Fruit fly (Drosophila melanogaster) whole organism, embryonic: ENCODE data around the gene Adat1.

Experiments
- ATbp ChIP-seq: fragments of 200-800 bp; sonication (Bioruptor generic); optimal IDR thresholded peaks from 2 replicates; lab custom pipeline; 2017; ENCODE audit warnings: missing biosample characterization, mild to moderate bottlenecking, missing genetic modification characterization, missing genetic modification reagents
- Blimp-1 ChIP-seq: fragments of 200-800 bp; sonication (Bioruptor generic); optimal IDR thresholded peaks from 3 replicates; lab custom pipeline; 2018; ENCODE audit warnings: missing biosample characterization, missing genetic modification characterization, mild to moderate bottlenecking, moderate library complexity, missing genetic modification reagents
- CG11398 ChIP-seq: fragments of 200-800 bp; sonication (Bioruptor generic); optimal IDR thresholded peaks from 2 replicates; lab custom pipeline; 2016; ENCODE audit warnings: missing biosample characterization, missing genetic modification characterization
- CG12769 ChIP-seq: fragments of 200-800 bp; sonication (Bioruptor generic); optimal IDR thresholded peaks from 2 replicates; lab custom pipeline; 2019; ENCODE audit warnings: missing biosample characterization, mild to moderate bottlenecking, missing genetic modification characterization, moderate library complexity
- CG14050 ChIP-seq: fragments of 200-800 bp; sonication (Bioruptor generic); IDR thresholded peaks from 3 replicates; pipeline ENCODE4 v1.3.6; 2022; ENCODE audit warnings: missing biosample characterization, missing genetic modification characterization
- CG15011 ChIP-seq: fragments of 200-800 bp; sonication (Bioruptor generic); optimal IDR thresholded peaks from 3 replicates; lab custom pipeline; 2018; ENCODE audit warnings: missing biosample characterization, mild to moderate bottlenecking, missing genetic modification characterization
- CG15514 ChIP-seq: fragments of 200-800 bp; sonication (Bioruptor generic); optimal IDR thresholded peaks from 3 replicates; lab custom pipeline; 2017; ENCODE audit warnings: missing biosample characterization, missing genetic modification characterization, mild to moderate bottlenecking, moderate library complexity, missing genetic modification reagents
- CG17829 ChIP-seq: fragments of 200-800 bp; optimal IDR thresholded peaks from 2 replicates; lab custom pipeline; 2019; ENCODE audit warnings: missing biosample characterization, mild to moderate bottlenecking, missing genetic modification characterization, moderate library complexity
- CG18476 ChIP-seq: fragments of 200-800 bp; sonication (Bioruptor generic); optimal IDR thresholded peaks from 2 replicates; lab custom pipeline; 2016; ENCODE audit warnings: missing biosample characterization, mild to moderate bottlenecking, missing genetic modification characterization
- CG2129 ChIP-seq: fragments of 200-800 bp; sonication (Bioruptor generic); IDR thresholded peaks from 2 replicates; pipeline ENCODE4 v1.3.6; 2022; ENCODE audit warnings: missing biosample characterization, missing genetic modification characterization; ENCODE audit not compliant: partially characterized antibody
- CG2678 ChIP-seq: fragments of 200-800 bp; sonication (Bioruptor generic); optimal IDR thresholded peaks from 3 replicates; lab custom pipeline; 2019; ENCODE audit warnings: missing biosample characterization, mild to moderate bottlenecking, missing genetic modification characterization, moderate library complexity
- CG2712 ChIP-seq: fragments of 200-800 bp; optimal IDR thresholded peaks from 3 replicates; lab custom pipeline; 2019; ENCODE audit warnings: missing biosample characterization, mild to moderate bottlenecking, missing genetic modification characterization, moderate library complexity
- CG2875 ChIP-seq: fragments of 200-800 bp; sonication (Bioruptor generic); optimal IDR thresholded peaks from 2 replicates; lab custom pipeline; 2017; ENCODE audit warnings: missing biosample characterization, mild to moderate bottlenecking, missing genetic modification characterization, missing genetic modification reagents
- CG30403 ChIP-seq: fragments of 200-800 bp; sonication (Bioruptor generic); optimal IDR thresholded peaks from 3 replicates; lab custom pipeline; 2016; ENCODE audit warnings: missing biosample characterization, missing genetic modification characterization
- CG31441 ChIP-seq: fragments of 200-800 bp; sonication (Bioruptor generic); IDR thresholded peaks from 2 replicates; pipeline ENCODE4 v1.3.6; 2022; ENCODE audit warnings: missing biosample characterization, missing genetic modification characterization
- CG6272 ChIP-seq: fragments of 200-800 bp; sonication (Bioruptor generic); IDR thresholded peaks from 2 replicates; pipeline ENCODE4 v1.3.6; 2022; ENCODE audit warnings: missing biosample characterization, missing genetic modification characterization
- CG6791 ChIP-seq: fragments of 200-800 bp; sonication (Bioruptor generic); IDR thresholded peaks from 3 replicates; pipeline ENCODE4 v1.3.6; 2022; ENCODE audit warnings: missing biosample characterization, missing genetic modification characterization; ENCODE audit not compliant: partially characterized antibody
- CG7271 ChIP-seq: fragments of 200-800 bp; sonication (Bioruptor generic); optimal IDR thresholded peaks from 2 replicates; lab custom pipeline; 2018; ENCODE audit warnings: missing biosample characterization, mild to moderate bottlenecking, missing genetic modification characterization, moderate library complexity
- CG7556 ChIP-seq: fragments of 200-800 bp; sonication (Bioruptor generic); optimal IDR thresholded peaks from 2 replicates; lab custom pipeline; 2017; ENCODE audit warnings: missing biosample characterization, mild to moderate bottlenecking, missing genetic modification characterization
- CG7745 ChIP-seq: fragments of 200-800 bp; sonication (Bioruptor generic); optimal IDR thresholded peaks from 2 replicates; lab custom pipeline; 2018; ENCODE audit warnings: missing biosample characterization, mild to moderate bottlenecking, missing genetic modification characterization, moderate library complexity
- CHES-1-like ChIP-seq: fragments of 200-800 bp; sonication (Bioruptor generic); optimal IDR thresholded peaks from 2 replicates; lab custom pipeline; 2016; ENCODE audit warnings: missing biosample characterization, missing genetic modification characterization
- D ChIP-seq, 2 experiments: fragments of 200-800 bp in 1 of 2; fragments of >200 bp in 1 of 2; sonication (Bioruptor generic) in 1 of 2; optimal IDR thresholded peaks; 2 replicates in 1 of 2; 3 replicates in 1 of 2; lab custom pipeline; 2017; ENCODE audit warnings: mild to moderate bottlenecking in 1 of 2, missing biosample characterization in 1 of 2, missing genetic modification characterization in 1 of 2, missing genetic modification reagents in 1 of 2
- Dip2 ChIP-seq: fragments of 200-800 bp; sonication (Bioruptor generic); IDR thresholded peaks from 2 replicates; pipeline ENCODE4 v1.3.6; 2022; ENCODE audit warnings: missing biosample characterization, missing genetic modification characterization
- Elba2 ChIP-seq: fragments of 200-800 bp; sonication (Bioruptor generic); optimal IDR thresholded peaks from 3 replicates; lab custom pipeline; 2016; ENCODE audit warnings: missing biosample characterization, missing genetic modification characterization
- GATAe ChIP-seq: fragments of 200-800 bp; sonication (Bioruptor generic); conservative IDR thresholded peaks from 2 replicates; pipeline ENCODE4 v1.3.6; 2022; ENCODE audit warnings: missing biosample characterization, missing genetic modification characterization
- Gug ChIP-seq: fragments of 200-800 bp; sonication (Bioruptor generic); IDR thresholded peaks from 4 replicates; pipeline ENCODE4 v1.3.6; 2022; ENCODE audit warnings: missing biosample characterization, missing genetic modification characterization
- H2.0 ChIP-seq: fragments of 200-800 bp; sonication (Bioruptor generic); IDR thresholded peaks from 2 replicates; pipeline ENCODE4 v1.3.6; 2022; ENCODE audit warnings: missing biosample characterization, missing genetic modification characterization
- Hmr ChIP-seq: fragments of 200-800 bp; sonication (Bioruptor generic); optimal IDR thresholded peaks from 3 replicates; lab custom pipeline; 2017; ENCODE audit warnings: mild to moderate bottlenecking, missing biosample characterization, missing genetic modification reagents, missing genetic modification characterization
- Hr51 ChIP-seq, 2 experiments: fragments of 200-800 bp; sonication (Bioruptor generic); optimal IDR thresholded peaks; 2 replicates in 1 of 2; 3 replicates in 1 of 2; lab custom pipeline; 2016 to 2018; ENCODE audit warnings: missing biosample characterization in 2 of 2, missing genetic modification characterization in 2 of 2, mild to moderate bottlenecking in 1 of 2, moderate library complexity in 1 of 2
- Lim3 ChIP-seq: fragments of 200-800 bp; sonication (Bioruptor generic); IDR thresholded peaks from 2 replicates; pipeline ENCODE4 v1.3.6; 2022; ENCODE audit warnings: missing biosample characterization, missing genetic modification characterization
- Med ChIP-seq: fragments of 200-800 bp; sonication (Bioruptor generic); peaks from one replicate; lab custom pipeline; 2016; ENCODE audit warnings: missing biosample characterization, missing genetic modification characterization, mild to moderate bottlenecking, inconsistent platforms, moderate library complexity
- Nf-YA ChIP-seq: fragments of 200-800 bp; sonication (Bioruptor generic); IDR thresholded peaks from 2 replicates; pipeline ENCODE4 v1.3.6; 2022; ENCODE audit warnings: missing biosample characterization, missing genetic modification characterization
- Oli ChIP-seq: fragments of 200-800 bp; sonication (Bioruptor generic); optimal IDR thresholded peaks from 2 replicates; lab custom pipeline; 2018; ENCODE audit warnings: missing biosample characterization, mild to moderate bottlenecking, missing genetic modification characterization, moderate library complexity
- Rx ChIP-seq: fragments of 200-800 bp; sonication (Bioruptor generic); IDR thresholded peaks from 2 replicates; pipeline ENCODE4 v1.3.6; 2022; ENCODE audit warnings: missing biosample characterization, missing genetic modification characterization
- Sry-δ ChIP-seq: fragments of 200-800 bp; sonication (Bioruptor generic); optimal IDR thresholded peaks from 2 replicates; lab custom pipeline; 2016; ENCODE audit warnings: missing biosample characterization, missing genetic modification characterization
- ase ChIP-seq: fragments of 200-800 bp; sonication (Bioruptor generic); IDR thresholded peaks from 3 replicates; pipeline ENCODE4 v1.3.6; 2022; ENCODE audit warnings: missing biosample characterization, missing genetic modification characterization
- bsh ChIP-seq, 2 experiments: fragments of 200-800 bp; sonication (Bioruptor generic); optimal IDR thresholded peaks; 2 replicates each; lab custom pipeline; 2017 to 2018; ENCODE audit warnings: mild to moderate bottlenecking in 2 of 2, missing biosample characterization in 2 of 2, missing genetic modification characterization in 2 of 2, moderate library complexity in 1 of 2
- danr ChIP-seq: fragments of 200-800 bp; sonication (Bioruptor generic); IDR thresholded peaks from 2 replicates; pipeline ENCODE4 v1.3.6; 2022; ENCODE audit warnings: missing biosample characterization, missing genetic modification characterization
- dmrt11E ChIP-seq: fragments of 200-800 bp; sonication (Bioruptor generic); optimal IDR thresholded peaks from 3 replicates; lab custom pipeline; 2018; ENCODE audit warnings: missing biosample characterization, mild to moderate bottlenecking, missing genetic modification characterization, moderate library complexity
- eve ChIP-seq, 2 experiments: fragments of >200 bp; optimal IDR thresholded peaks; 2 replicates each; lab custom pipeline; 2017; ENCODE audit warnings: missing biosample characterization in 2 of 2, missing genetic modification characterization in 2 of 2
- pho ChIP-seq: fragments of 200-800 bp; sonication (Bioruptor generic); optimal IDR thresholded peaks from 2 replicates; lab custom pipeline; 2016; ENCODE audit warnings: missing biosample characterization, missing genetic modification characterization
- pros ChIP-seq: fragments of 200-800 bp; sonication (Bioruptor generic); optimal IDR thresholded peaks from 3 replicates; lab custom pipeline; 2019; ENCODE audit warnings: missing biosample characterization, mild to moderate bottlenecking, missing genetic modification characterization, moderate library complexity
- run ChIP-seq: fragments of 200-800 bp; sonication (Bioruptor generic); optimal IDR thresholded peaks from 3 replicates; lab custom pipeline; 2018; ENCODE audit warnings: missing biosample characterization, mild to moderate bottlenecking, missing genetic modification characterization
- sd ChIP-seq: fragments of 200-800 bp; sonication (Bioruptor generic); optimal IDR thresholded peaks from 3 replicates; lab custom pipeline; 2018; ENCODE audit warnings: missing biosample characterization, mild to moderate bottlenecking, missing genetic modification characterization, moderate library complexity
- ssp ChIP-seq: fragments of 200-800 bp; sonication (Bioruptor generic); IDR thresholded peaks from 2 replicates; pipeline ENCODE4 v1.3.6; 2022; ENCODE audit warnings: missing biosample characterization, missing genetic modification characterization
- yki ChIP-seq: fragments of >200 bp; optimal IDR thresholded peaks from 3 replicates; lab custom pipeline; 2018
- z ChIP-seq: fragments of 200-800 bp; sonication (Bioruptor generic); IDR thresholded peaks from 3 replicates; pipeline ENCODE4 v1.3.6; 2022; ENCODE audit warnings: missing biosample characterization, missing genetic modification characterization

Adat1 gene

DNA sequence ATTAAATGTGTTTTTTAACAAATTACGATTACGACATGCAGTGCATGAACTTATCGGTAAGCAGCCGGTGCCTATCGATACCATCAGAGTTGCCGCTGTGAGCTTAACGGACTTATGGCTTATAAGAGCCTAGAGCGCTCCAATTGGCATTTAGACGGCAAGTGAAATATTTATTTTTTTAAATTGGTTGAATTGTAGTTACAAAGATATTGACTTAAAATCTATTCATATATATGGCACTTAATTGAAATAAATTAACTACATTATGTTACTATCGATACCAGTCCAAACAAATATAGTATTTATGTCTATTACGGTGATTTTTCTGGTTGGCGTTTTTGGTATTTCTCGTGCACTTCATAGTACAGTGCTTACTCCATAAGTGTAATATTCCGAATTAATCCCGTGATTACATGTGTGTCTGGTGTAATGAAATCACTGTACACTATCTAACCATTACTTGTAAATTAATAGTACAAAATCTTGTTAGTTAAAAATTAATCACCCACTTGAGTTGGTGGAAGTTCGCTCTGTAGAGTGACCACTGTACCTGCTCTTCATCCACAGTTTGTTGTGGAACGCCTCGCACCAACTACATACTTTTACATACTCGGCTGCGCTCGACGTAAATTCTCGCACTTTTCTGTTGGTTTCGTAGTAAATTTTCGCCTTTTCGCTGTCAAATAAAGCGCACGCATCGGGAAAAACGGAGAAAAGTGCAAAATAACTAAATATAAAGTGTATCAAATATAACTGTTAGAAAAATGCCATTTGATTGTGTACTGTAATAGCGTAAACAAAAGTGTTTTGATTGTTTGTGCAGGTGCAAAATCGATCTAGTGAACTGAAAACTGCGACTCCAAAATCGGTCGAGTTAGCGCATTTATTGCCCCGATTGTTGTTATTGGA is 24.0 kb upstream of the Adat1 start, which contains the start of the genes mRpS23 and CenG1A:
Gene mRpS23 (minus strand): TSS at position 71 of the 909 bp plus-strand sequence.
Gene CenG1A (plus strand): TSS at position 563 of the 909 bp plus-strand sequence.
- TF ChIP-seq Hmr, result peak; percentile 100
- TF ChIP-seq CG11398, result peak; percentile 99
- peak; percentile 99 for TF ChIP-seq sd (tag; lab: Kevin White, UChicago)
- TF ChIP-seq ssp (GFP tag; lab: Robert Waterston, UW), result peak; percentile 97
- TF ChIP-seq CG30403 (GFP tag; lab: Kevin White, UChicago), result peak; percentile 100
- peak; percentile 100 for TF ChIP-seq Gug (GFP tag; lab: Robert Waterston, UW)
- TF ChIP-seq Hr51 (GFP tag; optimal IDR thresholded peaks at IDR 0.05; lab: Kevin White, UChicago), result peak; percentile 100
- TF ChIP-seq Nf-YA (GFP tag; lab: Robert Waterston, UW), result peak; percentile 100
- peak; percentile 100 for TF ChIP-seq CG2712 (tag; lab: Kevin White, UChicago)
- peak; percentile 88 for TF ChIP-seq z
- peak in 1 of 2 experiments; percentile 62 for TF ChIP-seq eve (GFP tag; optimal IDR thresholded peaks at IDR 0.05; lab: Kevin White, UChicago)
- TF ChIP-seq CG7271 (tag; lab: Kevin White, UChicago), result peak; percentile 99
- TF ChIP-seq CG18476 (GFP tag; lab: Kevin White, UChicago), result peak; percentile 99
- TF ChIP-seq H2.0 (GFP tag; lab: Robert Waterston, UW), result peak; percentile 100
- TF ChIP-seq CG17829 (tag; lab: Kevin White, UChicago), result peak; percentile 100
- TF ChIP-seq bsh (GFP tag; optimal IDR thresholded peaks at IDR 0.05; lab: Kevin White, UChicago), result peak; percentile 100
- peak; percentile 100 for TF ChIP-seq Oli
- peak; percentile 99 for TF ChIP-seq Blimp-1 (GFP tag; lab: Kevin White, UChicago)
- peak; percentile 97 for TF ChIP-seq CG7745 (tag; lab: Kevin White, UChicago)
- TF ChIP-seq Lim3, result peak; percentile 99
- TF ChIP-seq danr (GFP tag; lab: Robert Waterston, UW), result peak; percentile 99
- peak; percentile 100 for TF ChIP-seq ATbp (GFP tag; lab: Kevin White, UChicago)
- peak; percentile 100 for TF ChIP-seq CG6272
- TF ChIP-seq D (optimal IDR thresholded peaks at IDR 0.05; lab: Kevin White, UChicago), result no peak
- TF ChIP-seq D (GFP tag; optimal IDR thresholded peaks at IDR 0.05; lab: Kevin White, UChicago), result peak; percentile 99
- TF ChIP-seq yki (lab: Kevin White, UChicago), result peak; percentile 10
- peak; percentile 96 for TF ChIP-seq CG15514 (GFP tag; lab: Kevin White, UChicago)
- TF ChIP-seq run (tag; lab: Kevin White, UChicago), result peak; percentile 100
- TF ChIP-seq CG6791 (GFP tag; lab: Robert Waterston, UW), result peak; percentile 74
- peak; percentile 100 for TF ChIP-seq CHES-1-like (GFP tag; lab: Kevin White, UChicago)
- peak; percentile 100 for TF ChIP-seq pho (GFP tag; lab: Kevin White, UChicago)
- peak; percentile 99 for TF ChIP-seq CG15011 (GFP tag; lab: Kevin White, UChicago)
- peak; percentile 100 for TF ChIP-seq ase (GFP tag; lab: Robert Waterston, UW)
- TF ChIP-seq Sry-δ (GFP tag; lab: Kevin White, UChicago), result peak; percentile 87
- peak; percentile 100 for TF ChIP-seq CG2678 (tag; lab: Kevin White, UChicago)
- TF ChIP-seq Dip2 (GFP tag; lab: Robert Waterston, UW), result peak; percentile 85
- peak; percentile 79; the same call in 1 of the 2 replicates for TF ChIP-seq CG2129
- TF ChIP-seq Med (GFP tag; lab: Kevin White, UChicago), result peak; percentile 100
- TF ChIP-seq CG31441 (GFP tag; lab: Robert Waterston, UW), result peak; percentile 99
- peak; percentile 100 for TF ChIP-seq Rx (GFP tag; lab: Robert Waterston, UW)
- TF ChIP-seq CG2875, result peak; percentile 100
- TF ChIP-seq Elba2 (GFP tag; lab: Kevin White, UChicago), result peak; percentile 99
- peak; percentile 80 for TF ChIP-seq pros (GFP tag; lab: Kevin White, UChicago)
- TF ChIP-seq GATAe (GFP tag; lab: Robert Waterston, UW), result peak; percentile 99
- peak; percentile 100 for TF ChIP-seq CG12769
- peak; percentile 100 for TF ChIP-seq CG14050 (GFP tag; lab: Robert Waterston, UW)
- peak; percentile 99 for TF ChIP-seq dmrt11E
- peak; percentile 99 for TF ChIP-seq CG7556 (GFP tag; lab: Kevin White, UChicago)
